Worm (Caenorhabditis elegans): ENCODE results near the gene dyf-4.

- no peak for TF ChIP-seq nhr-237 (tag; optimal IDR thresholded peaks at IDR 0.05)
- TF ChIP-seq pha-4 (GFP tag; IDR thresholded peaks at IDR 0.05) = no peak
- no peak for TF ChIP-seq pha-4 (tag; optimal IDR thresholded peaks at IDR 0.05)
- no peak for TF ChIP-seq zag-1 (tag; optimal IDR thresholded peaks at IDR 0.05)
- TF ChIP-seq nhr-25 (tag; optimal IDR thresholded peaks at IDR 0.05; ENCODE audit: borderline replicate concordance, insufficient read depth) = no peak
- TF ChIP-seq tra-1 (GFP tag; IDR thresholded peaks at IDR 0.05) = no peak
- TF ChIP-seq ceh-82 (tag; optimal IDR thresholded peaks at IDR 0.05) = no peak
- TF ChIP-seq lsy-2 (tag; optimal IDR thresholded peaks at IDR 0.05) = no peak
- no peak for TF ChIP-seq ceh-62 (tag; optimal IDR thresholded peaks at IDR 0.05)
- no peak for TF ChIP-seq daf-16 (GFP tag; optimal IDR thresholded peaks at IDR 0.05)
- TF ChIP-seq daf-16 (tag; optimal IDR thresholded peaks at IDR 0.05) = no peak
- TF ChIP-seq dpl-1 (GFP tag; optimal IDR thresholded peaks at IDR 0.05) = no peak
- no peak for TF ChIP-seq ztf-7 (tag; optimal IDR thresholded peaks at IDR 0.05)
- TF ChIP-seq ama-1 (optimal IDR thresholded peaks at IDR 0.05) = no peak
- TF ChIP-seq snpc-4 (tag; optimal IDR thresholded peaks at IDR 0.05) = no peak
- no peak for TF ChIP-seq nhr-28 (tag; optimal IDR thresholded peaks at IDR 0.05)
These were observed 31.0 kb downstream of the dyf-4 start, which contains the start of gene mrps-11 for ce11 chrV:12494522-12494921.
